Fruit fly (Drosophila melanogaster) whole organism, pupa: ENCODE data around the gene Arp2.

Source experiments
- CG14655 ChIP-seq: fragments of 200-800 bp; sonication (Bioruptor generic); optimal IDR thresholded peaks from 3 replicates; lab custom pipeline; 2017; ENCODE audit warnings: mild to moderate bottlenecking, missing biosample characterization, missing genetic modification reagents, missing genetic modification characterization
- CG15710 ChIP-seq: fragments of 200-800 bp; sonication (Bioruptor generic); optimal IDR thresholded peaks from 2 replicates; lab custom pipeline; 2018; ENCODE audit warnings: missing biosample characterization, mild to moderate bottlenecking, missing genetic modification characterization, moderate library complexity
- CG17806 ChIP-seq: fragments of 200-800 bp; sonication (Bioruptor generic); optimal IDR thresholded peaks from 2 replicates; lab custom pipeline; 2018; ENCODE audit warnings: missing biosample characterization, mild to moderate bottlenecking, missing genetic modification characterization, moderate library complexity
- CG32121 ChIP-seq: fragments of 200-800 bp; sonication (Bioruptor generic); IDR thresholded peaks from 2 replicates; pipeline ENCODE4 v1.3.6; 2022; ENCODE audit warnings: missing biosample characterization, missing genetic modification characterization
- D1 ChIP-seq: fragments of 200-800 bp; sonication (Bioruptor generic); optimal IDR thresholded peaks from 2 replicates; lab custom pipeline; 2018; ENCODE audit warnings: missing biosample characterization, mild to moderate bottlenecking, missing genetic modification characterization, moderate library complexity
- EcR ChIP-seq: fragments of 200-800 bp; sonication (Bioruptor generic); optimal IDR thresholded peaks from 3 replicates; lab custom pipeline; 2019; ENCODE audit warnings: missing biosample characterization, missing genetic modification characterization, mild to moderate bottlenecking, moderate library complexity, missing genetic modification reagents
- rn ChIP-seq: fragments of 200-800 bp; sonication (Bioruptor generic); IDR thresholded peaks from 2 replicates; pipeline ENCODE4 v1.3.6; 2022; ENCODE audit warnings: missing biosample characterization, missing genetic modification characterization

- TF ChIP-seq rn (GFP tag; lab: Robert Waterston, UW) (no peak), CG32121 (no peak), CG15710 (tag; lab: Kevin White, UChicago) (no peak), CG14655 (GFP tag; lab: Kevin White, UChicago) (no peak), CG17806 (tag; lab: Kevin White, UChicago) (no peak), EcR (GFP tag; lab: Kevin White, UChicago) (no peak), D1 (tag; lab: Kevin White, UChicago) (no peak)
These were observed 33.4 kb upstream of the Arp2 start, which contains the start of gene CanA-14F for dm6 chrX:16587021-16587667.
